Fruit fly (Drosophila melanogaster): ENCODE data around the gene CG6125.

The CG6125 gene

DNA sequence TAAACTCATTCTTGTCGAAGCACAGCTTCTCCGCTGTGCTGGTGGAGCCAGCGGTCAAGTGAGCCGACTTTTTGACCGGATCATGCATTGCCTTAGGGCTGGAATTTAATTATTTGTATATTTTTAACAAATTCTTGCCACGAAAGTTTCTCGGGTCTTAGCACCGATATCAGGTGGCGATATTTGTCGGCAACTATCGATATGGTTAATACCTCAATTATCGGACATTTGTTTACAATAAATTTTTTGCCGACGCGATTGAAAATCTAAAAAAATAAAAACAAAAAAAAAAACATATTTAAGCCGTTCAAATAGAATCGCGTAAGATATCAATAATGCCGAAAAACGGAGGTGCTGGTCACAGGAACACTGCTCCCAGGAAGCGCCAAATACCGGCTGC is 45.4 kb downstream of the CG6125 start, which contains the start of the genes Cog2 and Trax (continued):
- TF ChIP-seq CG12236 (GFP tag; optimal IDR thresholded peaks at IDR 0.05) (no peak), inv (GFP tag; IDR thresholded peaks at IDR 0.05; ENCODE audit: partially characterized antibody) (peak; percentile 69), CG9797 (GFP tag; optimal IDR thresholded peaks at IDR 0.05) (peak; percentile 5), ewg (GFP tag; optimal IDR thresholded peaks at IDR 0.05) (no peak), CG12104 (GFP tag; optimal IDR thresholded peaks at IDR 0.05) (no peak), CG5180 (GFP tag; optimal IDR thresholded peaks at IDR 0.05) (no peak), yki (optimal IDR thresholded peaks at IDR 0.05) (no peak), Xrp1 (GFP tag; IDR thresholded peaks at IDR 0.05) (no peak), eve (GFP tag; optimal IDR thresholded peaks at IDR 0.05) (no peak), gt (GFP tag; IDR thresholded peaks at IDR 0.05) (no peak), ERR (GFP tag; optimal IDR thresholded peaks at IDR 0.05) (no peak), Nf-YC (tag; optimal IDR thresholded peaks at IDR 0.05) (no peak), nerfin-2 (GFP tag; IDR thresholded peaks at IDR 0.05; ENCODE audit: partially characterized antibody) (peak; percentile 53; the same call in 1 of the 2 replicates), Hmr (GFP tag; optimal IDR thresholded peaks at IDR 0.05) (no peak), CG12155 (GFP tag; optimal IDR thresholded peaks at IDR 0.05) (no peak), Fer2 (tag; optimal IDR thresholded peaks at IDR 0.05) (no peak), Tbp (GFP tag; optimal IDR thresholded peaks at IDR 0.05) (no peak), CG10431 (GFP tag; optimal IDR thresholded peaks at IDR 0.05) (no peak), eyg (GFP tag; optimal IDR thresholded peaks at IDR 0.05) (no peak), az2 (GFP tag; optimal IDR thresholded peaks at IDR 0.05) (no peak), amos (GFP tag; IDR thresholded peaks at IDR 0.05; ENCODE audit: partially characterized antibody) (peak; percentile 82), knrl (GFP tag; IDR thresholded peaks at IDR 0.05; ENCODE audit: partially characterized antibody) (peak; percentile 77), salm (tag; optimal IDR thresholded peaks at IDR 0.05) (no peak), MBD-R2 (GFP tag; IDR thresholded peaks at IDR 0.05) (peak; percentile 82), Bgb (GFP tag; IDR thresholded peaks at IDR 0.05; ENCODE audit: partially characterized antibody) (peak; percentile 87), CG6791 (GFP tag; IDR thresholded peaks at IDR 0.05; ENCODE audit: partially characterized antibody) (peak; percentile 89), schlank (tag; optimal IDR thresholded peaks at IDR 0.05) (no peak), Dref (GFP tag; IDR thresholded peaks at IDR 0.05) (peak; percentile 76), slbo (GFP tag; IDR thresholded peaks at IDR 0.05) (no peak), crc (GFP tag; optimal IDR thresholded peaks at IDR 0.05) (no peak), CG13894 (tag; optimal IDR thresholded peaks at IDR 0.05) (no peak), CkIIα-i1 (GFP tag; IDR thresholded peaks at IDR 0.05) (no peak), CG6854 (GFP tag; optimal IDR thresholded peaks at IDR 0.05) (no peak), Opbp (GFP tag; IDR thresholded peaks at IDR 0.05; ENCODE audit: partially characterized antibody) (peak; percentile 85; the same call in 2 of the 3 replicates), CG1832 (GFP tag; optimal IDR thresholded peaks at IDR 0.05) (no peak), CG13296 (GFP tag; optimal IDR thresholded peaks at IDR 0.05) (no peak), phol (tag; optimal IDR thresholded peaks at IDR 0.05) (peak; percentile 6), CG12769 (tag; optimal IDR thresholded peaks at IDR 0.05) (no peak), CG16815 (GFP tag; optimal IDR thresholded peaks at IDR 0.05) (no peak), CG17359 (tag; optimal IDR thresholded peaks at IDR 0.05) (no peak), ken (GFP tag; IDR thresholded peaks at IDR 0.05) (no peak), dysf (GFP tag; IDR thresholded peaks at IDR 0.05) (no peak), otp (GFP tag; IDR thresholded peaks at IDR 0.05) (no peak), Dp (GFP tag; optimal IDR thresholded peaks at IDR 0.05) (peak; percentile 18), CG18262 (tag; optimal IDR thresholded peaks at IDR 0.05) (no peak), E2f2 (GFP tag; IDR thresholded peaks at IDR 0.05) (peak; percentile 33; the same call in 1 of the 2 replicates), Xbp1 (GFP tag; optimal IDR thresholded peaks at IDR 0.05) (no peak), CG31441 (GFP tag; IDR thresholded peaks at IDR 0.05) (no peak), CG1792 (GFP tag; optimal IDR thresholded peaks at IDR 0.05) (no peak), ssp (GFP tag; IDR thresholded peaks at IDR 0.05) (no peak), hbn (GFP tag; IDR thresholded peaks at IDR 0.05; ENCODE audit: partially characterized antibody) (peak; percentile 83)

Data from whole organism, embryonic.